Worm (Caenorhabditis elegans): ENCODE measurements around the gene lin-9.

lin-9 gene

DNA sequence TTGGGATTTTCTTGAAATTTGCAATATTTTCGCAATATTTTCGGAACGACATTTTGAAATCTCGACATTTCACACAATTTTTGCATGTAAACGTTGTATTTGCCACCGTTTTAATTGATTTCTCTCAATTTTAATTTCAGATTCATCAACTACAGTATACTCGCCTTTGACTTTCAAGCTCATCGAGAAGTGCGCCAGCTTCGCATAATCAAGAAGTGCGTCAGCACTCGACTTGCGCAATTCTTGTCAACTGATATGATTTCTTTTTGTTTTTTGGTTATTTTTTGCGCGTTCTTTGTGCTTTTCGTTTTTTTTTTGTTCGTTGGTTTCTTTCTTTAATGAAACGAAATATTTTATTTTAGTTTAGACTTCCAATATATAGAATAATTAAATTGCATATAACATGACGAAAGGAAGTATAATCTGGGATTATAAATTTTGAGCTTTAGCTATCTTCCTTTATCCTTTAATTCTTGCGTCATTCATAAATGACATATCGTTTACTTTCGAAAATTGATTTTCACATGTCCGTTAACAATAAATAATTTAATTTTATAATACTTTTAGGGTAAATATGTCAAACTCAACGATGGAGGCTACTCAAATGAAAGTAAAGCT, 16.6 kb downstream of the lin-9 start, which contains the start of gene famh-136 (continued):
- TF ChIP-seq F16B12.6 (tag; optimal IDR thresholded peaks at IDR 0.05) (peak; percentile 61), aha-1 (tag; optimal IDR thresholded peaks at IDR 0.05) (no peak), unc-30 (tag; optimal IDR thresholded peaks at IDR 0.05) (no peak), lsy-2 (tag; optimal IDR thresholded peaks at IDR 0.05) (peak; percentile 90 to 94), nhr-71 (tag; optimal IDR thresholded peaks at IDR 0.05) (peak; percentile 92), nhr-19 (GFP tag; conservative IDR thresholded peaks at IDR 0.05) (peak; percentile 99), efl-1 (optimal IDR thresholded peaks at IDR 0.05) (peak; percentile 78 to 85), efl-1 (GFP tag; optimal IDR thresholded peaks at IDR 0.05 in 1 of 2) (peak; percentile 77 to 98), snpc-4 (tag; optimal IDR thresholded peaks at IDR 0.05) (peak; percentile 74), ztf-4 (tag; optimal IDR thresholded peaks at IDR 0.05) (peak; percentile 71), hlh-4 (tag; optimal IDR thresholded peaks at IDR 0.05) (no peak), tbx-2 (tag; optimal IDR thresholded peaks at IDR 0.05) (peak; percentile 88), nhr-84 (tag; optimal IDR thresholded peaks at IDR 0.05) (no peak), swsn-7 (tag; optimal IDR thresholded peaks at IDR 0.05) (peak; percentile 87), egl-13 (tag; optimal IDR thresholded peaks at IDR 0.05) (peak; percentile 64), unc-130 (tag; optimal IDR thresholded peaks at IDR 0.05) (peak; percentile 94), unc-86 (tag; optimal IDR thresholded peaks at IDR 0.05) (peak; percentile 64), fkh-8 (tag; optimal IDR thresholded peaks at IDR 0.05) (peak; percentile 83), unc-62 (GFP tag; optimal IDR thresholded peaks at IDR 0.05) (no peak), elt-3 (tag; optimal IDR thresholded peaks at IDR 0.05) (peak in 2 of 6 experiments; percentile 84 to 88), aly-2 (tag; optimal IDR thresholded peaks at IDR 0.05) (peak; percentile 58), lin-14 (GFP tag; optimal IDR thresholded peaks at IDR 0.05) (peak; percentile 84), elt-2 (tag; optimal IDR thresholded peaks at IDR 0.05) (peak; percentile 64), Y116A8C.19 (tag; optimal IDR thresholded peaks at IDR 0.05; ENCODE audit: borderline replicate concordance) (no peak), C34B4.2 (tag; optimal IDR thresholded peaks at IDR 0.05) (no peak), efl-3 (GFP tag; optimal IDR thresholded peaks at IDR 0.05) (no peak), sptf-1 (tag; optimal IDR thresholded peaks at IDR 0.05) (no peak), sup-37 (GFP tag; optimal IDR thresholded peaks at IDR 0.05) (peak; percentile 25), unc-98 (GFP tag; IDR thresholded peaks at IDR 0.05) (no peak), pag-3 (tag; optimal IDR thresholded peaks at IDR 0.05; ENCODE audit: borderline replicate concordance, insufficient read depth) (peak; percentile 39), nhr-85 (tag) (peak; percentile 89), lin-13 (GFP tag; optimal IDR thresholded peaks at IDR 0.05) (peak; percentile 68), skn-1 (tag; optimal IDR thresholded peaks at IDR 0.05) (peak; percentile 74), ets-5 (GFP tag; IDR thresholded peaks at IDR 0.05) (no peak), grh-1 (GFP tag; IDR thresholded peaks at IDR 0.05) (no peak; the same call in 1 of the 2 replicates), nhr-11 (tag; optimal IDR thresholded peaks at IDR 0.05) (peak; percentile 44), dsc-1 (tag; optimal IDR thresholded peaks at IDR 0.05) (peak; percentile 90), blmp-1 (tag; optimal IDR thresholded peaks at IDR 0.05) (peak; percentile 82), jun-1 (tag; optimal IDR thresholded peaks at IDR 0.05) (peak; percentile 75), vab-15 (tag; optimal IDR thresholded peaks at IDR 0.05) (no peak), isw-1 (GFP tag; IDR thresholded peaks at IDR 0.05) (peak; percentile 50), snu-23 (GFP tag; optimal IDR thresholded peaks at IDR 0.05) (peak; percentile 93), pqm-1 (tag; optimal IDR thresholded peaks at IDR 0.05) (no peak), ceh-8 (GFP tag; optimal IDR thresholded peaks at IDR 0.05) (no peak), rnt-1 (tag; optimal IDR thresholded peaks at IDR 0.05) (peak; percentile 91), egl-27 (tag; optimal IDR thresholded peaks at IDR 0.05) (no peak), alr-1 (tag; optimal IDR thresholded peaks at IDR 0.05; ENCODE audit: borderline replicate concordance) (no peak), fkh-10 (GFP tag; optimal IDR thresholded peaks at IDR 0.05) (peak; percentile 42), nhr-12 (tag; optimal IDR thresholded peaks at IDR 0.05) (no peak), lin-15B (tag; optimal IDR thresholded peaks at IDR 0.05) (peak; percentile 75), ceh-90 (tag; optimal IDR thresholded peaks at IDR 0.05) (no peak), nhr-77 (tag; optimal IDR thresholded peaks at IDR 0.05) (peak; percentile 85), ama-1 (optimal IDR thresholded peaks at IDR 0.05) (no peak)
